Fruit fly (Drosophila melanogaster): ENCODE data around the gene CG13678.
A peak's percentile ranks its signal among the peaks of the same experiment; 100 is the strongest.

DNA sequence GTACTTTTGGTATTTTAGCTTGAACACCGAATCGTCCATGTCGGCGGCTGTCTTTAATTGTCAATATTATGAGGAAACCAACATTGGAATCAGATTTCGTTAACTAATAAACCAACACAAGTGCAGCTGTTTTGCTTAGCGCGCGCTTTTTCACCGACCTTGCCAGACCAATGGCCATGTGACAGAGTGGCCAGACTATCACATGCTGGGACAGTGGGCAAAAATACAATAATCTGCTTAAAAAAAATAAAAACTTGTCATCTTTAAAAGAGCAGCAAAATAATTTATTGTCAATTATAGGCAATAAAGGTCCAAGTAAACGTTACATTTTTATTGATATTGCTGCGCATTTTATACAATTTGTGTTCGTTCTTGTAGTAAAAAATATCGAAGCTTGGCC is 46.1 kb upstream of the CG13678 start, which contains the start of gene RecQ4:
- peak; percentile 40 for TF ChIP-seq CG2116 (GFP tag; optimal IDR thresholded peaks at IDR 0.05)
- TF ChIP-seq CG18599 (GFP tag; optimal IDR thresholded peaks at IDR 0.05), result no peak

Measured in whole organism, embryonic.